Worm (Caenorhabditis elegans) whole organism, L2 larva: ENCODE data around the gene rps-2.

ENCODE experiments used
- C34F6.9 ChIP-seq: fragments of 150-350 bp; optimal IDR thresholded peaks from 2 replicates; lab custom pipeline; 2014; ENCODE audit warnings: missing biosample characterization, missing genetic modification characterization
- F13H6.1 ChIP-seq: sonication (generic microtip); optimal IDR thresholded peaks from 2 replicates; lab custom pipeline; 2016; ENCODE audit warnings: missing genetic modification characterization, missing compliant biosample characterization
- R02D3.7 ChIP-seq: fragments of 150-350 bp; optimal IDR thresholded peaks from 2 replicates; lab custom pipeline; 2014; ENCODE audit warnings: missing biosample characterization, missing genetic modification characterization
- Y55F3AM.14 ChIP-seq: fragments of 200-800 bp; sonication (Bioruptor generic); optimal IDR thresholded peaks from 2 replicates; lab custom pipeline; 2018; ENCODE audit warnings: mild to moderate bottlenecking, missing genetic modification characterization, missing compliant biosample characterization
- alr-1 ChIP-seq: fragments of 150-350 bp; optimal IDR thresholded peaks from 2 replicates; lab custom pipeline; 2014; ENCODE audit warnings: missing biosample characterization, missing genetic modification characterization
- ama-1 ChIP-seq: fragments of 150-350 bp; optimal IDR thresholded peaks from 2 replicates; lab custom pipeline; 2018; ENCODE audit warnings: inconsistent platforms
- blmp-1 ChIP-seq: sonication (generic microtip); optimal IDR thresholded peaks from 2 replicates; lab custom pipeline; 2017; ENCODE audit warnings: missing genetic modification characterization, mild to moderate bottlenecking, missing compliant biosample characterization, antibody characterized with exemption, moderate library complexity; ENCODE audit not compliant: insufficient read depth
- ceh-16 ChIP-seq: fragments of 150-350 bp; optimal IDR thresholded peaks from 2 replicates; lab custom pipeline; 2014; ENCODE audit warnings: missing biosample characterization, missing genetic modification characterization
- ceh-82 ChIP-seq: fragments of 150-350 bp; optimal IDR thresholded peaks from 2 replicates; lab custom pipeline; 2014; ENCODE audit warnings: missing biosample characterization, missing genetic modification characterization
- crh-2 ChIP-seq: sonication (generic microtip); optimal IDR thresholded peaks from 2 replicates; lab custom pipeline; 2017; ENCODE audit warnings: missing biosample characterization, missing genetic modification characterization
- dmd-4 ChIP-seq: sonication (generic microtip); optimal IDR thresholded peaks from 2 replicates; lab custom pipeline; 2017; ENCODE audit warnings: missing biosample characterization, missing genetic modification characterization
- egl-27 ChIP-seq: sonication (generic microtip); optimal IDR thresholded peaks from 3 replicates; lab custom pipeline; 2017; ENCODE audit warnings: missing biosample characterization, missing genetic modification reagents, missing genetic modification characterization
- elt-3 ChIP-seq: sonication (generic microtip); optimal IDR thresholded peaks from 2 replicates; lab custom pipeline; 2017; ENCODE audit warnings: missing biosample characterization, missing genetic modification characterization
- fos-1 ChIP-seq: fragments of 150-350 bp; optimal IDR thresholded peaks from 2 replicates; lab custom pipeline; 2014; ENCODE audit warnings: missing biosample characterization, missing genetic modification characterization
- gmeb-1 ChIP-seq: fragments of 150-350 bp; optimal IDR thresholded peaks from 2 replicates; lab custom pipeline; 2014; ENCODE audit warnings: missing biosample characterization, missing genetic modification characterization
- lin-11 ChIP-seq: fragments of 150-350 bp; sonication (generic microtip); optimal IDR thresholded peaks from 2 replicates; lab custom pipeline; 2014; ENCODE audit warnings: missing biosample characterization, missing genetic modification characterization, inconsistent platforms, mixed read lengths
- lin-39 ChIP-seq: fragments of 150-350 bp; optimal IDR thresholded peaks from 2 replicates; lab custom pipeline; 2014; ENCODE audit warnings: missing biosample characterization, missing genetic modification reagents, missing genetic modification characterization
- lsy-2 ChIP-seq, 2 experiments: fragments of 150-350 bp in 1 of 2; sonication (generic microtip) in 1 of 2; optimal IDR thresholded peaks; 2 replicates each; lab custom pipeline; 2014 to 2017; ENCODE audit warnings: missing biosample characterization in 2 of 2, missing genetic modification characterization in 2 of 2
- mab-5 ChIP-seq: fragments of 150-350 bp; optimal IDR thresholded peaks from 2 replicates; lab custom pipeline; 2014; ENCODE audit warnings: missing biosample characterization, missing genetic modification characterization
- mbf-1 ChIP-seq: sonication (generic microtip); optimal IDR thresholded peaks from 2 replicates; lab custom pipeline; 2017; ENCODE audit warnings: missing biosample characterization, missing genetic modification characterization
- nhr-11 ChIP-seq: fragments of 150-350 bp; optimal IDR thresholded peaks from 2 replicates; lab custom pipeline; 2014; ENCODE audit warnings: missing biosample characterization, missing genetic modification characterization
- nhr-129 ChIP-seq: fragments of 150-350 bp; optimal IDR thresholded peaks from 2 replicates; lab custom pipeline; 2014; ENCODE audit warnings: missing biosample characterization, missing genetic modification characterization
- nhr-237 ChIP-seq: fragments of 150-350 bp; optimal IDR thresholded peaks from 2 replicates; lab custom pipeline; 2014; ENCODE audit warnings: missing biosample characterization, missing genetic modification characterization
- nhr-25 ChIP-seq: fragments of 150-350 bp; sonication (generic microtip); optimal IDR thresholded peaks from 3 replicates; lab custom pipeline; 2014; ENCODE audit warnings: missing biosample characterization, missing genetic modification characterization
- nhr-6 ChIP-seq: fragments of 150-350 bp; optimal IDR thresholded peaks from 2 replicates; lab custom pipeline; 2014; ENCODE audit warnings: missing biosample characterization, missing genetic modification characterization
- nhr-77 ChIP-seq: fragments of 150-350 bp; optimal IDR thresholded peaks from 2 replicates; lab custom pipeline; 2014; ENCODE audit warnings: missing biosample characterization, missing genetic modification characterization
- peb-1 ChIP-seq: fragments of 150-350 bp; optimal IDR thresholded peaks from 2 replicates; lab custom pipeline; 2014; ENCODE audit warnings: missing biosample characterization, missing genetic modification characterization
- snpc-4 ChIP-seq: fragments of 150-350 bp; optimal IDR thresholded peaks from 2 replicates; lab custom pipeline; 2014; ENCODE audit warnings: missing biosample characterization, missing genetic modification characterization
- unc-39 ChIP-seq: fragments of 150-350 bp; optimal IDR thresholded peaks from 2 replicates; lab custom pipeline; 2014; ENCODE audit warnings: missing biosample characterization, missing genetic modification characterization
- unc-55 ChIP-seq: fragments of 150-350 bp; sonication (generic microtip); optimal IDR thresholded peaks from 3 replicates; lab custom pipeline; 2014; ENCODE audit warnings: missing biosample characterization, missing genetic modification reagents, missing genetic modification characterization
- zag-1 ChIP-seq: fragments of 150-350 bp; optimal IDR thresholded peaks from 2 replicates; lab custom pipeline; 2014; ENCODE audit warnings: missing biosample characterization, missing genetic modification characterization
- ztf-11 ChIP-seq: sonication (generic microtip); optimal IDR thresholded peaks from 2 replicates; lab custom pipeline; 2017; ENCODE audit warnings: missing biosample characterization, missing genetic modification characterization

Gene rps-2

ce11 chrIV:7927218-7927617, 1.0 kb upstream of the rps-2 start, which contains the start of gene C49H3.12:
Gene C49H3.12 (minus strand): TSS chrIV:7927318.
- TF ChIP-seq unc-39 (no peak), lin-11 (no peak), nhr-11 (no peak), lin-39 (tag; lab: Kevin White, UChicago) (no peak)

DNA sequence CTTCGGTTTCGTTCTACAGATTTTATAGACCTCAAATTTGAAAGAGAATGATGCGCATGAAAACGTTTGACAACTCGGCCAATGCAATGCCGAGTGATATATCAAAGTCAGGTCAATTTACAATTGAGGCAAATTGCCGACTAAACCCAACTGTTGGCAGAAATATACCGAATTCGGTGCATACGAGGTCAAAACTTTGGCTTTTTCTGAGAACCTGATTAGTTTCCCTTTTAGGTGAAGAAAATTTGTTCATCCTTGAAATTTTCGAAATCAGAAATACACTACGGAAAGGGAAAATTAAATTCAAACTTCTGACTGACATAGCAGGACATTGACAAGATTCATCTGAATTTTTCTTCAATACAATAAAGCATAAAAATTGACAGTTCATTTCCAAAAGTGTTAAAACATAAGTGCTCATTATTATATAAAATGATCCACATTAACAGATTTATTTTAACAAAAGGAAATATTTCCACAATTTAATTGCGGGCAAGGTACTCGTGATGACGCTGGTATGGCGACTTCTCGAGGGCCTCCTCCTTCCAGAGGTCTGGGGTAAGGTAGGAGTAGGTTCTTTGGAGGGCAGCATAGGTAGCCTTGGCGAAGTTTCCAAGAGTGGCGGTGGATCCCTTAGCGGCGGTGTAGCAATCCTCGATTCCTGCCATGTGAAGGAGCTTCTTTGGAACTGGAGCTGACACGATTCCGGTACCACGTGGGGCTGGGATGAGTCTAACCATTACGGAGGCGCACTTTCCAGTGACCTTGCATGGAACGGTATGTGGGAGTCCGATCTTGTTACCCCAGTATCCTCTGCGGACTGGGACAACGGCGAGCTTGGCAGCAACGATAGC, 989 bp downstream of the rps-2 start:
- no peak for TF ChIP-seq mbf-1
- no peak for TF ChIP-seq ceh-16
- no peak for TF ChIP-seq mab-5 (tag; lab: Kevin White, UChicago)
- no peak for TF ChIP-seq ceh-82 (tag; lab: Kevin White, UChicago)
- no peak for TF ChIP-seq crh-2 (tag; lab: Kevin White, UChicago)
- TF ChIP-seq, all 48 proteins: peak for 0

- TF ChIP-seq unc-55 (peak; percentile 63), lsy-2 (tag; optimal IDR thresholded peaks at IDR 0.05; lab: Kevin White, UChicago) (peak in 1 of 2 experiments; percentile 69), lin-11 (no peak), fos-1 (tag; lab: Kevin White, UChicago) (peak; percentile 5), crh-2 (tag; lab: Kevin White, UChicago) (peak; percentile 50), nhr-129 (peak; percentile 50), snpc-4 (no peak), mbf-1 (no peak), C34F6.9 (peak; percentile 58), nhr-25 (tag; lab: Kevin White, UChicago) (peak; percentile 26)
These were observed 2.2 kb downstream of the rps-2 start, which contains the start of the genes xpo-3 and C49H3.3 for ce11 chrIV:7923982-7924480. Gene xpo-3 (minus strand): TSS chrIV:7924032. Gene C49H3.3 (plus strand): TSS chrIV:7924350.

DNA sequence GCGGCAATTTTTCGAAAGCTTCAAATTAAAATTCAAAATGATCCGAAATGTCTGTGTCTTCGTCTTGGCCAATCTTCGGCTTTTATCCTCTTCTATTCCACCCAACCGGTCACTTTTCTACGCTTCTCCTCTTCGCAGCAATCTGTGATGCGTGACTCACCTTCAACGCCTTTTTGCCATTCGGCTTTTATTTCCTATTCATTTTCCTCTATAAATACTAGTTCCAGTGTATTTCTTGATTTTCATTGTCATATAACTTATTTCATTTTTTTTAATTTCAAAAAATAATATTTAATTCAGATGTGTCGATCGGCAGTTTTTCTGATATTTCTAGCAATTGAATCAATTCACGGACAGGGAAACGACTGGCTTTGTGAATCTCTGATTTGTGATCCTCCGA, 6.1 kb downstream of the rps-2 start, which contains the start of gene C49H3.16:
C49H3.16 (plus strand) TSS at position 301 of the 400 bp plus-strand sequence.
- TF ChIP-seq gmeb-1 (no peak), ama-1 (lab: Kevin White, UChicago) (no peak), R02D3.7 (tag; lab: Kevin White, UChicago) (no peak), nhr-237 (tag; lab: Kevin White, UChicago) (no peak), nhr-77 (tag; lab: Kevin White, UChicago) (no peak), unc-39 (no peak), C34F6.9 (no peak), peb-1 (tag; lab: Kevin White, UChicago) (no peak), mbf-1 (no peak)

ce11 chrIV:7917881-7918280, 8.3 kb downstream of the rps-2 start:
- TF ChIP-seq egl-27 (no peak), nhr-25 (tag; lab: Kevin White, UChicago) (no peak), zag-1 (no peak), crh-2 (tag; lab: Kevin White, UChicago) (no peak), ceh-82 (tag; lab: Kevin White, UChicago) (no peak), R02D3.7 (tag; lab: Kevin White, UChicago) (no peak), elt-3 (tag; lab: Kevin White, UChicago) (no peak), dmd-4 (tag; lab: Kevin White, UChicago) (no peak), fos-1 (tag; lab: Kevin White, UChicago) (no peak), alr-1 (tag; lab: Kevin White, UChicago) (no peak), peb-1 (tag; lab: Kevin White, UChicago) (no peak), ztf-11 (tag; lab: Kevin White, UChicago) (no peak), unc-39 (no peak), ama-1 (lab: Kevin White, UChicago) (no peak), nhr-6 (tag; lab: Kevin White, UChicago) (no peak), nhr-237 (tag; lab: Kevin White, UChicago) (no peak), nhr-11 (no peak), Y55F3AM.14 (no peak), blmp-1 (tag; lab: Kevin White, UChicago) (no peak), F13H6.1 (tag; lab: Kevin White, UChicago) (no peak)
